Worm (Caenorhabditis elegans) whole organism, dauer: ENCODE data around the gene gpa-5.

Experiments
- unc-62 ChIP-seq: sonication (generic microtip); optimal IDR thresholded peaks from 2 replicates; lab custom pipeline; 2017; ENCODE audit warnings: missing biosample characterization, missing genetic modification reagents, missing genetic modification characterization

gpa-5 gene

DNA sequence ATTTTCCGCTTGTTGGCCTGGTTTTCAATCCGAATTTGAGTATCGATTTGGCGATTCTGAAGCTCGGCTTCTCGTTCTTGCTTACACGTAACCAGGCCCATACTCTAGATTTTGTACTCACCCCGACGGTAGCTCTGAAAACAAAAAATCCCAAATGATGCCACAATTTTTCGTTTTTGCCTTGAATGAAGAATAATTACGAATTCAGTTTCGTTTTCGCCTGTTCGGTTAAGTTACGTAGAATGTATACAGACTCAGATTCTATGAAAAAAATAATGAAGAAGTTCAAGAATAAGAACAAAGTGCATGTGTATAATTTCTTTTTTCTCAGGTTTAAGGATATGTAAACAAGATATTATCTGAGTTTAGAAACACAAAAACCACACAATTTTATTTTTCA, at the start of gene gpa-5:
TSS of gene gpa-5 (minus strand) at position 101 of the 400 bp plus-strand sequence.
- no peak for TF ChIP-seq unc-62 (GFP tag; lab: Kevin White, UChicago)

- TF ChIP-seq unc-62 (GFP tag; lab: Kevin White, UChicago), result no peak
These were observed 43.9 kb upstream of the gpa-5 start, which contains the start of gene F48B9.3 for ce11 chrX:2164751-2165150. Gene F48B9.3, plus strand, starts transcription at chrX:2165051.

DNA sequence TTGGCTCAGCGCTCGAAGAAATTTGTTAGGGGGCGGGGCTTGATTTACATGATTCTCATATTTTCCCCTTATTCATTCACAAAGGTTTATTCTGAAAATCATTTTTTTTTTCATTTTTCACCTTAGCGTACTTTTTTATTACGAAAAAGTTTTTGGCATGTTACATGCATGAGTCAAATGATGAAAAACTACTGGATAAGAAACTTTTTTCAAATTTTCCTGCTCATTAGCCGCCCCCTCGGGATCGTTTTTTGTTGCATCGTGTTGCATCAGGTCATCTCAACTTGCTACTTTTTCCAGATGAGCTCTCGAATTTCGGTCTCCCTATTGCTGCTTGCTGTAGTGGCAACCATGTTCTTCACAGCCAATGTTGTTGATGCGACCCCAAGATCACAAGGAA, 42.2 kb upstream of the gpa-5 start, which contains the start of gene pdf-2:
TSS of gene pdf-2 (plus strand) at position 301 of the 400 bp plus-strand sequence.
- no peak for TF ChIP-seq unc-62 (GFP tag; lab: Kevin White, UChicago)

ce11 chrX:2157855-2158254, 37.0 kb upstream of the gpa-5 start:
- TF ChIP-seq unc-62 (GFP tag; lab: Kevin White, UChicago), result no peak

DNA sequence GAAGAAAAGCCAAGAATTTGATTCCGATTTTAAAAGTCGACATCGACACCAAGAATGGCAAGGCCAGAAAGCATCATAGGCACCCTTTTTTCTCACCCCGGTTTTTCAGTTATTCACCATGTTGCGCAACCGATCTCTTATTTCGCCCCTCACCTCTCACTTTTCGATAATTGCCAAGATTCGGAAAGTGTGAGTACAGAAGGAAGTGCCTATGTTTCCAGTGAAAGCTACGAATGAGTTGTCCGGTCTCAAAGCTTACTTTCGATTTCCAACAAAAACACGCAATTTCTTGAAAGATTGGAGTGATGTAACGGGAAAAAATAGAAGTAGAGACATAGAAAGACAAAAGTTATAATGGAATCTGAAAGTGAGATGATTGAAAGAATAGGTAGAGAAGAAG, 32.9 kb upstream of the gpa-5 start:
- TF ChIP-seq unc-62 (GFP tag; lab: Kevin White, UChicago), result no peak

ce11 chrX:2152062-2152461, 31.2 kb upstream of the gpa-5 start:
- no peak for TF ChIP-seq unc-62 (GFP tag; lab: Kevin White, UChicago)

DNA sequence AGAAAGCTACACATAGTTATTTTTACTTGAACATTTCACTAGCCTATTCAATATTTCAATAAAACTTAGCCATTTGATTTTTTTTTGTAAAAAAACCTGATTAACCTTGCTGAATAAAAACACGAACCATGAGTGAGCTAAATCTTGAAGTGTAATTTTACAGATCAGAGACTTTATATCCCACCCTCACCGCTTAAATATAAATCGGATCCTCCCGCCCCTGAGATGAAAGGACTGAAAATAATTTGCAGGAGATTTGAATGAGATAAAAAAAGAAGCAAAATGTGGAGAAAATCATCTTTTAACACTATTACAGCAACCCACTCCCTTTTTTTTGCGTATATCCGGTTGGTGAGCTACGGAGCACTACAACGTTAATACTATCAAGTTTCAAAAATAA, 29.1 kb upstream of the gpa-5 start, which contains the start of gene npax-2:
TSS of gene npax-2 (minus strand) at position 101 of the 400 bp plus-strand sequence.
- TF ChIP-seq unc-62 (GFP tag; lab: Kevin White, UChicago), result no peak

- no peak for TF ChIP-seq unc-62 (GFP tag; lab: Kevin White, UChicago)
These were observed 24.8 kb upstream of the gpa-5 start, which contains the start of gene dpy-3 for ce11 chrX:2145629-2146028. Gene dpy-3, minus strand, starts transcription at chrX:2145647.

DNA sequence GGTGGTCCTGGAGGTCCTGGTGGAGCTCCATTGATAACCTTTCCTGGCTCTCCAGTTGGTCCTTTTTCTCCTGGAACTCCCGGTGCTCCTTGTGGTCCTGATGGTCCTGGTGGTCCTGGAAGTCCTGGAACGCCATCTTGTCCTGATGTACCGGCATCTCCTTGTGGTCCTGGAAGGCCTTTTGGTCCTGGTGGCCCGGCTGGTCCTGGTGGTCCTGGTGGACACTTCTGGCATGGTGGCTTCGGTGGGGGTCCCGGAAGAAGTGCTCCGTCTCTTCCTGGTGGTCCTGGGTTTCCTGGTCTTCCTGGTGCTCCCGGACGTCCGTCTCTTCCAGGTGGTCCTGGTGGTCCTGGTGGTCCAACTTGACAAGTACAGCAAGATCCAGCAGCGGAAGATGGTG, 24.0 kb upstream of the gpa-5 start:
- TF ChIP-seq unc-62 (GFP tag; lab: Kevin White, UChicago), result no peak

DNA sequence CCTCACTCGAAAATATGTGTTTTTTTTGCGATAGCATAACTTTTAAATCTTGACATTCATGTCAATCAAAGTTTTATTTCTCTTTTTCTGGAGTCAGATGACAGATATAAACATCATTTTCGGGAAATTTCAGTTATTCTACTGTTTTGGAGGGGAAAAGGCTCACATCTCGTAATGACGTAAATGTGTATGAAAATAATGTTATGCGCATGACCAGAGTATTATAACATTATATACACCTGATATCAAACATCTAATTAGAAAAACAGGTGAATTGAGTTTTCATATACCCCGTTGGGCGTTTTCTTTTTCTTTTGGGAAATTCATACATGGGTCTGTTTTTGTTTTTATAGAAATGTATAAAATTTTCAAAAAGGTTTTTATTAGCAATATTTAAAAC, 23.4 kb upstream of the gpa-5 start:
- no peak for TF ChIP-seq unc-62 (GFP tag; lab: Kevin White, UChicago)

- no peak for TF ChIP-seq unc-62 (GFP tag; lab: Kevin White, UChicago)
These were observed 19.7 kb upstream of the gpa-5 start for ce11 chrX:2140610-2141009.

DNA sequence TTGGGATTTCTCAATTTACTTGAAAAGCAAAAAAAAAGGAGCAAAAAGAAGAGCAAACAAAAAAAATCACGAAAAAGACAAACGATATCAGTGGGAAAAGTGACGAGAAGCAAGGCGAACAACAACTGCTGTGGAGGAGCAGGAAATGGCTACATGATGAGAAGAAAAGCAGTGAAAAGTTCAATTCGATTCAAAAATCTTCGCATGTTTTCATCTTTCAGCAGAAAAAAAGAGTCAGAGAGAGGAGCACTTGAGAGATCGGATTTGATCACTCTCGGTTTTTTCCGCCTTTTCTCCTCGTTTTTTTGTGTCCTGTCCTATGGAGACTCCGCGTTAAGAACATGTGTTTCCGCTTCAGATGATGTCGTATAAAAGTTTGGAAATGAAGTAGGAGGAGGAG, 18.1 kb upstream of the gpa-5 start:
- TF ChIP-seq unc-62 (GFP tag; lab: Kevin White, UChicago), result no peak

DNA sequence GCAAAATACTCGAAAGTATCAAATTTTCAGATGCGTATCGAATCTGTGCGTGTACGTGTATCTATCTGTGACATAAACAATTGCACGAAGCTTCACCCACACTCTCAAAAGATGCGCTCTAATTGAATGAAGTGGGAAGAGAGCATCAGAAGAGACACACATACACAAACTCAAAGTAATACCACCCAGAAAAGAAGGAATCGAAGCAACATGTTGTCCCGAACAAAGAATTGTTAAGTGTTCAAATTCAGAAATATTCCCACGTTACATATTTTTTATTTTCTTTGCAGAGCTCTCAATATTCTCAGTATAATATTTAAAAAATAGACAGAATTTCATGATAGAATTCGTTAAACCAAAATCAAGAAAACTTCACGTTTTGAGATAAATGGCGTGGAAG, 16.1 kb upstream of the gpa-5 start:
- no peak for TF ChIP-seq unc-62 (GFP tag; lab: Kevin White, UChicago)

DNA sequence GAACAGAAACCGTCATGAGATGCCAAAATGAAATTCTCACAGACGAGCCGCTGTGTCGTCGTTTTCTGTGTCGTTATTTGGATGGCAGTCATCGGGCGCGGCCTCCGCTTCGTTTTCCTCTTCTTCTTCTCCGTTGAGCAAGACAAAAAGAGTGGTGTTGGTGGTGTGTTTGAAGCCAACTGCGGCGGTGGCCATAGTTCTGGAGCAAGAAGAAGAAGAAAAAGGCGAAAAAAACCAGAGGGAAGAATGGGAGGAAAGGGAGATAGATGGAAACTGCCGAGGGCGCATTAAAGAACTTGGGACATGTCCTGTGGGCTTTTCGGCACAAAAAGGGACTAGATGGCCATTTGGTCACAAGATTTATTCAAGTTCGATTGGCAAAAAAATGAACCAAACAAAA, 10.8 kb upstream of the gpa-5 start, which contains the start of gene F53B1.9:
TSS of gene F53B1.9 (minus strand) at position 195 of the 400 bp plus-strand sequence.
- TF ChIP-seq unc-62 (GFP tag; lab: Kevin White, UChicago), result no peak

DNA sequence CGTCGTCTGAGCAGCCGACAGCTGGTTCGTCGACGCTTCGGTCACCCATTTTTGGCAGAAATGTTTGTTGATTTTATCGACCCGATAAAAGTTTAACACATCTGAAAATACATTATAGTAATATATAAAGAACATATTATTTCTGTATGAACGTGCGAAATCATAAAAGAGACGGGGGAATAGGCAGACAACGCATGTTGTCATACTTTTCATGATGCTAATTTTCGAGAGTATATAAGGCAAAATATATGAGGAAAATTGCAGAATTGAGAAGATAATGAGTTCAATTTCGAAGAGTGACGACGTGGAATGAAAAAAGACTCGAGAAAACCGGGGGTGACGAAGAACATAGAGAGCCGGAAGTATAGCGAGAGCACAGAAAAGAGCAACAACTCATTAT, 9.3 kb upstream of the gpa-5 start, which contains the start of gene F53B1.8:
TSS of gene F53B1.8 (minus strand) at position 101 of the 400 bp plus-strand sequence.
- no peak for TF ChIP-seq unc-62 (GFP tag; lab: Kevin White, UChicago)

- TF ChIP-seq unc-62 (GFP tag; lab: Kevin White, UChicago), result no peak
These were observed 2.7 kb downstream of the gpa-5 start, which contains the start of gene swip-10 for ce11 chrX:2118162-2118561. Gene swip-10, minus strand, starts transcription at chrX:2118262.

- TF ChIP-seq unc-62 (GFP tag; lab: Kevin White, UChicago), result no peak
These were observed 4.5 kb downstream of the gpa-5 start for ce11 chrX:2116304-2116867.
